Worm (Caenorhabditis elegans) whole organism, L1 larva: ENCODE results near the gene pho-6.

Experiments used
- C16A3.4 ChIP-seq: fragments of 150-350 bp; optimal IDR thresholded peaks from 2 replicates; lab custom pipeline; 2014; ENCODE audit warnings: missing biosample characterization, missing genetic modification characterization
- C34B4.2 ChIP-seq: sonication (generic microtip); optimal IDR thresholded peaks from 2 replicates; lab custom pipeline; 2017; ENCODE audit warnings: mild to moderate bottlenecking, missing genetic modification characterization, missing compliant biosample characterization
- F16B12.6 ChIP-seq: fragments of 150-350 bp; optimal IDR thresholded peaks from 2 replicates; lab custom pipeline; 2014; ENCODE audit warnings: missing biosample characterization, missing genetic modification characterization
- alr-1 ChIP-seq: fragments of 200-800 bp; sonication (Bioruptor generic); optimal IDR thresholded peaks from 2 replicates; lab custom pipeline; 2018; ENCODE audit warnings: borderline replicate concordance, mild to moderate bottlenecking, missing genetic modification characterization, missing compliant biosample characterization
- blmp-1 ChIP-seq: fragments of 150-350 bp; optimal IDR thresholded peaks from 2 replicates; lab custom pipeline; 2014; ENCODE audit warnings: missing biosample characterization, missing genetic modification characterization
- ceh-88 ChIP-seq: fragments of 200-800 bp; sonication (Bioruptor generic); IDR thresholded peaks from 2 replicates; pipeline ENCODE4 v1.3.6; 2022; ENCODE audit warnings: missing genetic modification characterization, missing compliant biosample characterization
- ceh-90 ChIP-seq: sonication (generic microtip); optimal IDR thresholded peaks from 2 replicates; lab custom pipeline; 2016; ENCODE audit warnings: missing genetic modification characterization, missing compliant biosample characterization
- efl-1 ChIP-seq, 4 experiments: fragments of 150-350 bp; optimal IDR thresholded peaks in 3 of 4; peaks in 1 of 4; 1 replicate in 1 of 4; 2 replicates in 3 of 4; lab custom pipeline; 2014; ENCODE audit warnings: missing biosample characterization in 2 of 4, missing genetic modification characterization in 2 of 4, missing genetic modification reagents in 2 of 4
- egl-13 ChIP-seq: sonication (generic microtip); optimal IDR thresholded peaks from 2 replicates; lab custom pipeline; 2016; ENCODE audit warnings: missing genotype, missing genetic modification reagents, missing genetic modification characterization, missing compliant biosample characterization
- egl-27 ChIP-seq, 2 experiments: fragments of 150-350 bp in 1 of 2; sonication (generic microtip); optimal IDR thresholded peaks; 3 replicates each; lab custom pipeline; 2017 to 2018; ENCODE audit warnings: missing biosample characterization in 2 of 2, missing genetic modification characterization in 2 of 2, missing genetic modification reagents in 2 of 2
- elt-2 ChIP-seq: sonication (generic microtip); optimal IDR thresholded peaks from 2 replicates; lab custom pipeline; 2016; ENCODE audit warnings: missing genetic modification characterization, mild to moderate bottlenecking, inconsistent platforms, missing compliant biosample characterization, missing genetic modification reagents
- ets-5 ChIP-seq: fragments of 200-800 bp; sonication (Bioruptor generic); IDR thresholded peaks from 2 replicates; pipeline ENCODE4 v1.3.6; 2022; ENCODE audit warnings: missing genetic modification characterization, missing compliant biosample characterization
- fkh-4 ChIP-seq: sonication (generic microtip); optimal IDR thresholded peaks from 2 replicates; lab custom pipeline; 2016; ENCODE audit warnings: missing compliant biosample characterization, missing genetic modification characterization, borderline replicate concordance
- fkh-8 ChIP-seq: sonication (generic microtip); optimal IDR thresholded peaks from 2 replicates; lab custom pipeline; 2016; ENCODE audit warnings: mild to moderate bottlenecking, missing genetic modification characterization, missing compliant biosample characterization
- fos-1 ChIP-seq: fragments of 150-350 bp; optimal IDR thresholded peaks from 2 replicates; lab custom pipeline; 2014; ENCODE audit warnings: missing biosample characterization, missing genetic modification characterization
- irx-1 ChIP-seq: sonication (generic microtip); optimal IDR thresholded peaks from 2 replicates; lab custom pipeline; 2016; ENCODE audit warnings: missing genetic modification characterization, missing compliant biosample characterization
- jun-1 ChIP-seq: fragments of 150-350 bp; optimal IDR thresholded peaks from 2 replicates; lab custom pipeline; 2014; ENCODE audit warnings: missing biosample characterization, missing genetic modification reagents, missing genetic modification characterization
- lin-13 ChIP-seq: fragments of 150-350 bp; optimal IDR thresholded peaks from 2 replicates; lab custom pipeline; 2014; ENCODE audit warnings: missing biosample characterization, missing genetic modification reagents, missing genetic modification characterization
- lin-14 ChIP-seq: fragments of 200-800 bp; sonication (Bioruptor generic); optimal IDR thresholded peaks from 2 replicates; lab custom pipeline; 2018; ENCODE audit warnings: mild to moderate bottlenecking, missing genetic modification characterization, moderate library complexity, missing compliant biosample characterization
- lin-35 ChIP-seq, 2 experiments: fragments of 150-350 bp; optimal IDR thresholded peaks; 2 replicates each; lab custom pipeline; 2014; ENCODE audit warnings: missing biosample characterization in 2 of 2, missing genetic modification characterization in 2 of 2, missing genetic modification reagents in 2 of 2
- lin-39 ChIP-seq: fragments of 150-350 bp; optimal IDR thresholded peaks from 2 replicates; lab custom pipeline; 2014; ENCODE audit warnings: missing biosample characterization, missing genetic modification reagents, missing genetic modification characterization
- lsy-2 ChIP-seq, 2 experiments: fragments of 150-350 bp; optimal IDR thresholded peaks; 2 replicates each; lab custom pipeline; 2014; ENCODE audit warnings: missing biosample characterization in 2 of 2, missing genetic modification characterization in 2 of 2
- mdl-1 ChIP-seq, 2 experiments: fragments of 150-350 bp; optimal IDR thresholded peaks; 2 replicates each; lab custom pipeline; 2014 to 2017; ENCODE audit warnings: missing biosample characterization in 2 of 2, missing genetic modification characterization in 2 of 2, inconsistent platforms in 1 of 2
- mep-1 ChIP-seq: fragments of 150-350 bp; optimal IDR thresholded peaks from 2 replicates; lab custom pipeline; 2014; ENCODE audit warnings: missing biosample characterization, missing genetic modification characterization
- nhr-12 ChIP-seq: sonication (generic microtip); optimal IDR thresholded peaks from 2 replicates; lab custom pipeline; 2017; ENCODE audit warnings: missing biosample characterization, missing genetic modification characterization
- nhr-19 ChIP-seq: fragments of 200-800 bp; sonication (Bioruptor generic); conservative IDR thresholded peaks from 2 replicates; pipeline ENCODE4 v1.3.6; 2022; ENCODE audit warnings: missing genetic modification characterization, missing compliant biosample characterization
- nhr-237 ChIP-seq: fragments of 150-350 bp; optimal IDR thresholded peaks from 2 replicates; lab custom pipeline; 2014; ENCODE audit warnings: missing biosample characterization, missing genetic modification characterization
- nhr-47 ChIP-seq: sonication (generic microtip); optimal IDR thresholded peaks from 2 replicates; lab custom pipeline; 2016; ENCODE audit warnings: mild to moderate bottlenecking, missing genetic modification characterization, moderate library complexity, missing compliant biosample characterization
- nhr-71 ChIP-seq: sonication (generic microtip); optimal IDR thresholded peaks from 2 replicates; lab custom pipeline; 2016; ENCODE audit warnings: mild to moderate bottlenecking, missing genetic modification characterization, moderate library complexity, missing compliant biosample characterization
- nhr-76 ChIP-seq: sonication (generic microtip); optimal IDR thresholded peaks from 2 replicates; lab custom pipeline; 2017; ENCODE audit warnings: missing biosample characterization, missing genetic modification characterization
- nhr-90 ChIP-seq: sonication (generic microtip); optimal IDR thresholded peaks from 2 replicates; lab custom pipeline; 2016; ENCODE audit warnings: mild to moderate bottlenecking, missing genetic modification characterization, missing compliant biosample characterization; ENCODE audit not compliant: poor library complexity
- pqm-1 ChIP-seq: sonication (generic microtip); optimal IDR thresholded peaks from 3 replicates; lab custom pipeline; 2017; ENCODE audit warnings: missing biosample characterization, missing genetic modification characterization
- snpc-4 ChIP-seq: fragments of 150-350 bp; optimal IDR thresholded peaks from 2 replicates; lab custom pipeline; 2014; ENCODE audit warnings: missing biosample characterization, missing genetic modification characterization
- sox-4 ChIP-seq: sonication (generic microtip); optimal IDR thresholded peaks from 2 replicates; lab custom pipeline; 2016; ENCODE audit warnings: missing genetic modification characterization, missing compliant biosample characterization
- unc-62 ChIP-seq: fragments of 150-350 bp; optimal IDR thresholded peaks from 2 replicates; lab custom pipeline; 2014; ENCODE audit warnings: missing biosample characterization, missing genetic modification reagents, missing genetic modification characterization
- unc-86 ChIP-seq: sonication (generic microtip); optimal IDR thresholded peaks from 2 replicates; lab custom pipeline; 2016; ENCODE audit warnings: missing genetic modification characterization, missing compliant biosample characterization
- unc-98 ChIP-seq: fragments of 200-800 bp; sonication (Bioruptor generic); IDR thresholded peaks from 2 replicates; pipeline ENCODE4 v1.3.6; 2022; ENCODE audit warnings: missing genetic modification characterization, missing compliant biosample characterization

The pho-6 gene

ce11 chrV:8385879-8386530 lies 8.3 kb downstream of the pho-6 start, which contains the start of gene hsp-17:
Gene hsp-17, minus strand, starts transcription at chrV:8385929.
- TF ChIP-seq fkh-4 (no peak), unc-86 (no peak), nhr-76 (tag; lab: Kevin White, UChicago) (no peak), snpc-4 (no peak), elt-2 (tag; lab: Kevin White, UChicago) (peak; percentile 66), lin-13 (GFP tag; lab: Kevin White, UChicago) (no peak), lsy-2 (tag; optimal IDR thresholded peaks at IDR 0.05; lab: Kevin White, UChicago) (no peak), pqm-1 (tag; lab: Kevin White, UChicago) (peak; percentile 24), efl-1 (optimal IDR thresholded peaks at IDR 0.05; lab: Kevin White, UChicago) (no peak), efl-1 (GFP tag; optimal IDR thresholded peaks at IDR 0.05 in 1 of 2; lab: Kevin White, UChicago) (peak in 1 of 2 experiments; percentile 45), C16A3.4 (tag; lab: Kevin White, UChicago) (no peak), unc-62 (GFP tag; lab: Kevin White, UChicago) (no peak), nhr-237 (tag; lab: Kevin White, UChicago) (no peak), fkh-8 (no peak)

ce11 chrV:8384809-8385208 lies 9.4 kb downstream of the pho-6 start:
- no peak for TF ChIP-seq fkh-4
- TF ChIP-seq mep-1, result no peak
- TF ChIP-seq egl-13 (tag; lab: Kevin White, UChicago), result no peak
- TF ChIP-seq ceh-90 (tag; lab: Kevin White, UChicago), result no peak
- TF ChIP-seq nhr-19 (GFP tag; lab: Robert Waterston, UW), result no peak
- TF ChIP-seq ceh-88 (GFP tag; lab: Robert Waterston, UW), result no peak
- no peak for TF ChIP-seq C34B4.2 (tag; lab: Kevin White, UChicago)
- TF ChIP-seq, all 84 proteins: peak for 0

ce11 chrV:8383716-8384115 lies 10.5 kb downstream of the pho-6 start, which contains the start of gene F52E1.14:
Gene F52E1.14, plus strand, starts transcription at chrV:8383922.
- peak in 1 of 2 experiments; percentile 45 for TF ChIP-seq lin-35 (GFP tag; optimal IDR thresholded peaks at IDR 0.05; lab: Kevin White, UChicago)
- peak; percentile 24 for TF ChIP-seq jun-1 (tag; lab: Kevin White, UChicago)
- no peak for TF ChIP-seq efl-1 (optimal IDR thresholded peaks at IDR 0.05; lab: Kevin White, UChicago)
- TF ChIP-seq efl-1 (GFP tag; optimal IDR thresholded peaks at IDR 0.05 in 1 of 2; lab: Kevin White, UChicago), result no peak
- TF ChIP-seq elt-2 (tag; lab: Kevin White, UChicago), result peak; percentile 95
- no peak for TF ChIP-seq F16B12.6 (tag; lab: Kevin White, UChicago)
- TF ChIP-seq nhr-71, result peak; percentile 14

ce11 chrV:8380076-8380475 lies 14.2 kb downstream of the pho-6 start:
- TF ChIP-seq nhr-12 (tag; lab: Kevin White, UChicago), result no peak
- TF ChIP-seq nhr-19 (GFP tag; lab: Robert Waterston, UW), result no peak
- no peak for TF ChIP-seq lin-14 (GFP tag; lab: Kevin White, UChicago)

- TF ChIP-seq snpc-4, result no peak
- no peak for TF ChIP-seq irx-1
- TF ChIP-seq alr-1 (tag; lab: Kevin White, UChicago), result no peak
- TF ChIP-seq mdl-1 (tag; optimal IDR thresholded peaks at IDR 0.05; lab: Kevin White, UChicago), result no peak
- no peak for TF ChIP-seq nhr-19 (GFP tag; lab: Robert Waterston, UW)
- TF ChIP-seq sox-4 (tag; lab: Kevin White, UChicago), result no peak
- TF ChIP-seq egl-27 (tag; optimal IDR thresholded peaks at IDR 0.05; lab: Kevin White, UChicago), result no peak
- TF ChIP-seq nhr-47 (tag; lab: Kevin White, UChicago), result no peak
- TF ChIP-seq mep-1, result no peak
- TF ChIP-seq ceh-88 (GFP tag; lab: Robert Waterston, UW), result no peak
- TF ChIP-seq efl-1 (optimal IDR thresholded peaks at IDR 0.05; lab: Kevin White, UChicago), result no peak
- peak in 1 of 2 experiments; percentile 1 for TF ChIP-seq efl-1 (GFP tag; optimal IDR thresholded peaks at IDR 0.05 in 1 of 2; lab: Kevin White, UChicago)
- peak; percentile 45 for TF ChIP-seq blmp-1 (tag; lab: Kevin White, UChicago)
- TF ChIP-seq nhr-90, result no peak
- TF ChIP-seq unc-98, result no peak
- TF ChIP-seq fos-1 (tag; lab: Kevin White, UChicago), result no peak
- TF ChIP-seq lin-39 (tag; lab: Kevin White, UChicago), result no peak
- no peak for TF ChIP-seq ets-5 (GFP tag; lab: Robert Waterston, UW)
These were observed 15.1 kb downstream of the pho-6 start, which contains the start of gene F52E1.5 for ce11 chrV:8379206-8379605. Gene F52E1.5, plus strand, starts transcription at chrV:8379506.
